ENCODE assay signal across 2 fruit fly cellular contexts in the genomic region with DNA sequence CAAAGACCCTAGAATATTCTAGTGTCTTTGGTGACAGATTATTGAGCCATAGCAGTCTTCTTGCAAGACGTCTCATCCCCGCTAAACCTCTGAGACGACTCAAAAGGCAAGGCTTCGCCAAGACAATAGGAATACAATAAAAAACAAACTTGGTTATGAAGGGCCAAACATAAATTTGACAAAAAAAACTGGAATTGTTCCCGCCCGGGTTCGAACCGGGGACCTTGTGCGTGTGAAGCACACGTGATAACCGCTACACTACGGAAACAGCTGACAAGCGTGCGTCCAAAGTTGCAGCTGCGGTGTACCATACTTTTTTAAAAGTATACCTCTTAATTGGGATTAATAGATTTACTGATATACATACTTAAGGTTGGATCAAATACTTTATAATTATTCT.
TF ChIP-seq lines count a peak whose summit lies in the region.

No protein-coding gene starts in this region.

- TF ChIP-seq CTCF in whole organism, embryonic (GFP tag; optimal IDR thresholded peaks at IDR 0.05; lab: Kevin White, UChicago) = no peak

TF ChIP-seq in whole organism, embryonic, 481 proteins besides CTCF, POLR2A, EP300 and RAD21 (continues in another document):
- TF ChIP-seq CG7987 (GFP tag; optimal IDR thresholded peaks at IDR 0.05; lab: Kevin White, UChicago) (no peak), CG18262 (tag; optimal IDR thresholded peaks at IDR 0.05; lab: Kevin White, UChicago) (no peak), sqz (GFP tag; optimal IDR thresholded peaks at IDR 0.05; lab: Kevin White, UChicago) (peak; percentile 8), danr (GFP tag; IDR thresholded peaks at IDR 0.05; lab: Robert Waterston, UW) (no peak), az2 (GFP tag; optimal IDR thresholded peaks at IDR 0.05; lab: Kevin White, UChicago) (no peak), HLH54F (GFP tag; optimal IDR thresholded peaks at IDR 0.05; lab: Kevin White, UChicago) (no peak), CG12942 (GFP tag; optimal IDR thresholded peaks at IDR 0.05; lab: Kevin White, UChicago) (no peak), zfh2 (GFP tag; optimal IDR thresholded peaks at IDR 0.05; lab: Kevin White, UChicago) (no peak), Xrp1 (GFP tag; IDR thresholded peaks at IDR 0.05; lab: Robert Waterston, UW) (no peak), CG10274 (GFP tag; optimal IDR thresholded peaks at IDR 0.05; lab: Kevin White, UChicago) (no peak), CG14860 (GFP tag; IDR thresholded peaks at IDR 0.05; lab: Robert Waterston, UW; ENCODE audit: partially characterized antibody) (peak; percentile 45; the same call in 1 of the 3 replicates), nom (GFP tag; optimal IDR thresholded peaks at IDR 0.05; lab: Kevin White, UChicago) (no peak), lbe (GFP tag; optimal IDR thresholded peaks at IDR 0.05; lab: Kevin White, UChicago) (no peak), CG7271 (tag; optimal IDR thresholded peaks at IDR 0.05; lab: Kevin White, UChicago) (no peak), CG10565 (GFP tag; optimal IDR thresholded peaks at IDR 0.05; lab: Kevin White, UChicago) (no peak), cad (GFP tag; optimal IDR thresholded peaks at IDR 0.05; lab: Kevin White, UChicago) (peak; percentile 17), dm (GFP tag; optimal IDR thresholded peaks at IDR 0.05; lab: Kevin White, UChicago) (no peak), Sox100B (GFP tag; optimal IDR thresholded peaks at IDR 0.05; lab: Kevin White, UChicago) (no peak), CG3995 (GFP tag; optimal IDR thresholded peaks at IDR 0.05; lab: Kevin White, UChicago) (no peak), yki (optimal IDR thresholded peaks at IDR 0.05; lab: Kevin White, UChicago) (no peak), CG17361 (GFP tag; IDR thresholded peaks at IDR 0.05; lab: Robert Waterston, UW) (no peak), gcm (GFP tag; optimal IDR thresholded peaks at IDR 0.05; lab: Kevin White, UChicago) (no peak), lilli (GFP tag; optimal IDR thresholded peaks at IDR 0.05; lab: Kevin White, UChicago) (no peak), CG11504 (tag; optimal IDR thresholded peaks at IDR 0.05; lab: Kevin White, UChicago) (no peak), pfk (GFP tag; optimal IDR thresholded peaks at IDR 0.05; lab: Kevin White, UChicago) (no peak), Antp (GFP tag; optimal IDR thresholded peaks at IDR 0.05; lab: Kevin White, UChicago) (no peak), Eip74EF (GFP tag; optimal IDR thresholded peaks at IDR 0.05; lab: Kevin White, UChicago) (no peak), CG11247 (GFP tag; IDR thresholded peaks at IDR 0.05; lab: Robert Waterston, UW) (no peak), CG6791 (GFP tag; IDR thresholded peaks at IDR 0.05; lab: Robert Waterston, UW; ENCODE audit: partially characterized antibody) (peak; percentile 41; the same call in 1 of the 3 replicates), Nf-YA (GFP tag; IDR thresholded peaks at IDR 0.05; lab: Robert Waterston, UW) (no peak), Elba2 (GFP tag; optimal IDR thresholded peaks at IDR 0.05; lab: Kevin White, UChicago) (peak; percentile 72), slou (GFP tag; optimal IDR thresholded peaks at IDR 0.05; lab: Kevin White, UChicago) (no peak), btn (GFP tag; optimal IDR thresholded peaks at IDR 0.05; lab: Kevin White, UChicago) (no peak), CG30403 (GFP tag; optimal IDR thresholded peaks at IDR 0.05; lab: Kevin White, UChicago) (no peak), Opbp (GFP tag; IDR thresholded peaks at IDR 0.05; lab: Robert Waterston, UW; ENCODE audit: partially characterized antibody) (peak; percentile 73; the same call in 2 of the 3 replicates), BtbVII (GFP tag; optimal IDR thresholded peaks at IDR 0.05; lab: Kevin White, UChicago) (no peak), CG13287 (GFP tag; IDR thresholded peaks at IDR 0.05; lab: Robert Waterston, UW; ENCODE audit: partially characterized antibody) (no peak; the same call in 1 of the 2 replicates), CG14667 (GFP tag; IDR thresholded peaks at IDR 0.05; lab: Robert Waterston, UW) (no peak), CG11723 (GFP tag; optimal IDR thresholded peaks at IDR 0.05; lab: Kevin White, UChicago) (no peak), amos (GFP tag; IDR thresholded peaks at IDR 0.05; lab: Robert Waterston, UW; ENCODE audit: partially characterized antibody) (peak; percentile 76; the same call in 1 of the 2 replicates), knrl (GFP tag; IDR thresholded peaks at IDR 0.05; lab: Robert Waterston, UW; ENCODE audit: partially characterized antibody) (no peak), CG3847 (GFP tag; IDR thresholded peaks at IDR 0.05; lab: Robert Waterston, UW) (no peak), Fer2 (tag; optimal IDR thresholded peaks at IDR 0.05; lab: Kevin White, UChicago) (no peak)

TF ChIP-seq in whole organism, wandering third instar larva, 38 proteins besides CTCF, POLR2A, EP300 and RAD21:
- TF ChIP-seq lola (GFP tag; optimal IDR thresholded peaks at IDR 0.05; lab: Kevin White, UChicago) (no peak), Rel (GFP tag; optimal IDR thresholded peaks at IDR 0.05; lab: Kevin White, UChicago) (no peak), Rel (tag; optimal IDR thresholded peaks at IDR 0.05; lab: Kevin White, UChicago) (peak; percentile 72), sage (GFP tag; optimal IDR thresholded peaks at IDR 0.05; lab: Kevin White, UChicago) (no peak), Abd-B (GFP tag; optimal IDR thresholded peaks at IDR 0.05; lab: Kevin White, UChicago) (no peak)
